Fruit fly (Drosophila melanogaster) whole organism, embryonic: ENCODE measurements around the gene CG10761.

Source experiments
- Asciz ChIP-seq: fragments of 200-800 bp; sonication (Bioruptor generic); optimal IDR thresholded peaks from 2 replicates; lab custom pipeline; 2017; ENCODE audit warnings: missing biosample characterization, mild to moderate bottlenecking, missing genetic modification characterization, missing genetic modification reagents
- Atf6 ChIP-seq: fragments of 200-800 bp; sonication (Bioruptor generic); IDR thresholded peaks from 2 replicates; pipeline ENCODE4 v1.3.6; 2022; ENCODE audit warnings: missing biosample characterization, missing genetic modification characterization
- Awh ChIP-seq: fragments of 200-800 bp; sonication (Bioruptor generic); IDR thresholded peaks from 2 replicates; pipeline ENCODE4, ENCODE4 v1.3.6; 2022; ENCODE audit warnings: missing biosample characterization, missing genetic modification characterization
- CG10366 ChIP-seq: fragments of 200-800 bp; sonication (Bioruptor generic); IDR thresholded peaks from 2 replicates; pipeline ENCODE4 v1.3.6; 2022; ENCODE audit warnings: missing biosample characterization, missing genetic modification characterization
- CG10979 ChIP-seq: fragments of 200-800 bp; sonication (Bioruptor generic); optimal IDR thresholded peaks from 2 replicates; lab custom pipeline; 2018; ENCODE audit warnings: missing biosample characterization, mild to moderate bottlenecking, missing genetic modification characterization, moderate library complexity
- CG11695 ChIP-seq: fragments of 200-800 bp; sonication (Bioruptor generic); IDR thresholded peaks from 3 replicates; pipeline ENCODE4 v1.3.6; 2022; ENCODE audit warnings: missing biosample characterization, missing genetic modification characterization
- CG12391 ChIP-seq: fragments of 200-800 bp; sonication (Bioruptor generic); optimal IDR thresholded peaks from 3 replicates; lab custom pipeline; 2018; ENCODE audit warnings: missing biosample characterization, mild to moderate bottlenecking, missing genetic modification characterization, moderate library complexity
- CG12659 ChIP-seq: fragments of 200-800 bp; sonication (Bioruptor generic); optimal IDR thresholded peaks from 3 replicates; lab custom pipeline; 2017; ENCODE audit warnings: mild to moderate bottlenecking, missing biosample characterization, missing genetic modification reagents, missing genetic modification characterization
- CG14710 ChIP-seq: fragments of 200-800 bp; sonication (Bioruptor generic); optimal IDR thresholded peaks from 3 replicates; lab custom pipeline; 2019; ENCODE audit warnings: missing biosample characterization, mild to moderate bottlenecking, missing genetic modification characterization, moderate library complexity
- CG15269 ChIP-seq: fragments of 200-800 bp; sonication (Bioruptor generic); optimal IDR thresholded peaks from 2 replicates; lab custom pipeline; 2018; ENCODE audit warnings: missing biosample characterization, mild to moderate bottlenecking, missing genetic modification characterization, moderate library complexity
- CG16779 ChIP-seq: fragments of 200-800 bp; sonication (Bioruptor generic); IDR thresholded peaks from 2 replicates; pipeline ENCODE4 v1.3.6; 2022; ENCODE audit warnings: missing biosample characterization, missing genetic modification characterization
- CG2116 ChIP-seq: fragments of 200-800 bp; sonication (Bioruptor generic); optimal IDR thresholded peaks from 3 replicates; lab custom pipeline; 2018; ENCODE audit warnings: missing biosample characterization, mild to moderate bottlenecking, missing genetic modification characterization
- CG2202 ChIP-seq: fragments of 200-800 bp; sonication (Bioruptor generic); optimal IDR thresholded peaks from 2 replicates; lab custom pipeline; 2018; ENCODE audit warnings: missing biosample characterization, mild to moderate bottlenecking, missing genetic modification characterization
- CG32532 ChIP-seq: fragments of 200-800 bp; sonication (Bioruptor generic); IDR thresholded peaks from 2 replicates; pipeline ENCODE4 v1.3.6; 2022; ENCODE audit warnings: missing biosample characterization, missing genetic modification characterization
- CG3847 ChIP-seq: fragments of 200-800 bp; sonication (Bioruptor generic); IDR thresholded peaks from 2 replicates; pipeline ENCODE4 v1.3.6; 2022; ENCODE audit warnings: missing biosample characterization, missing genetic modification characterization
- CG4820 ChIP-seq: fragments of 200-800 bp; sonication (Bioruptor generic); optimal IDR thresholded peaks from 3 replicates; lab custom pipeline; 2016; ENCODE audit warnings: missing biosample characterization, missing genetic modification characterization
- CG7556 ChIP-seq: fragments of 200-800 bp; sonication (Bioruptor generic); optimal IDR thresholded peaks from 2 replicates; lab custom pipeline; 2017; ENCODE audit warnings: missing biosample characterization, mild to moderate bottlenecking, missing genetic modification characterization
- CG7839 ChIP-seq: fragments of 200-800 bp; sonication (Bioruptor generic); optimal IDR thresholded peaks from 3 replicates; lab custom pipeline; 2018; ENCODE audit warnings: missing biosample characterization, mild to moderate bottlenecking, missing genetic modification characterization, moderate library complexity
- Deaf1 ChIP-seq: fragments of 200-800 bp; optimal IDR thresholded peaks from 3 replicates; lab custom pipeline; 2019; ENCODE audit warnings: missing biosample characterization, mild to moderate bottlenecking, missing genetic modification characterization, moderate library complexity
- Dip2 ChIP-seq: fragments of 200-800 bp; sonication (Bioruptor generic); IDR thresholded peaks from 2 replicates; pipeline ENCODE4 v1.3.6; 2022; ENCODE audit warnings: missing biosample characterization, missing genetic modification characterization
- Dip3 ChIP-seq: fragments of 200-800 bp; sonication (Bioruptor generic); optimal IDR thresholded peaks from 3 replicates; lab custom pipeline; 2016; ENCODE audit warnings: missing biosample characterization, missing genetic modification characterization
- Dref ChIP-seq: fragments of 200-800 bp; sonication (Bioruptor generic); IDR thresholded peaks from 2 replicates; pipeline ENCODE4 v1.3.6; 2022; ENCODE audit warnings: missing biosample characterization, missing genetic modification characterization
- GATAe ChIP-seq: fragments of 200-800 bp; sonication (Bioruptor generic); conservative IDR thresholded peaks from 2 replicates; pipeline ENCODE4 v1.3.6; 2022; ENCODE audit warnings: missing biosample characterization, missing genetic modification characterization
- Lim3 ChIP-seq: fragments of 200-800 bp; sonication (Bioruptor generic); IDR thresholded peaks from 2 replicates; pipeline ENCODE4 v1.3.6; 2022; ENCODE audit warnings: missing biosample characterization, missing genetic modification characterization
- MESR4 ChIP-seq: fragments of 200-800 bp; sonication (Bioruptor generic); optimal IDR thresholded peaks from 2 replicates; lab custom pipeline; 2018; ENCODE audit warnings: missing biosample characterization, mild to moderate bottlenecking, missing genetic modification characterization, moderate library complexity
- Meics ChIP-seq: fragments of 200-800 bp; sonication (Bioruptor generic); optimal IDR thresholded peaks from 2 replicates; lab custom pipeline; 2017; ENCODE audit warnings: missing biosample characterization, mild to moderate bottlenecking, missing genetic modification characterization
- Oaz ChIP-seq: fragments of 200-800 bp; sonication (Bioruptor generic); IDR thresholded peaks from 2 replicates; pipeline ENCODE4 v1.3.6; 2022; ENCODE audit warnings: missing biosample characterization, missing genetic modification characterization
- Opbp ChIP-seq: fragments of 200-800 bp; sonication (Bioruptor generic); IDR thresholded peaks from 3 replicates; pipeline ENCODE4 v1.3.6; 2022; ENCODE audit warnings: missing biosample characterization, missing genetic modification characterization; ENCODE audit not compliant: partially characterized antibody
- PHDP ChIP-seq: fragments of 200-800 bp; sonication (Bioruptor generic); optimal IDR thresholded peaks from 3 replicates; lab custom pipeline; 2018; ENCODE audit warnings: missing biosample characterization, mild to moderate bottlenecking, missing genetic modification characterization, moderate library complexity
- Pdp1 ChIP-seq, 2 experiments: fragments of 200-800 bp; sonication (Bioruptor generic); optimal IDR thresholded peaks; 3 replicates each; lab custom pipeline; 2016; ENCODE audit warnings: missing biosample characterization in 2 of 2, missing genetic modification characterization in 2 of 2, mild to moderate bottlenecking in 1 of 2, moderate library complexity in 1 of 2
- Sry-β ChIP-seq: fragments of 200-800 bp; sonication (Bioruptor generic); optimal IDR thresholded peaks from 2 replicates; lab custom pipeline; 2018; ENCODE audit warnings: missing biosample characterization, mild to moderate bottlenecking, missing genetic modification characterization, moderate library complexity
- al ChIP-seq: fragments of 200-800 bp; sonication (Bioruptor generic); IDR thresholded peaks from 2 replicates; pipeline ENCODE4 v1.3.6; 2022; ENCODE audit warnings: missing biosample characterization, missing genetic modification characterization
- amos ChIP-seq: fragments of 200-800 bp; sonication (Bioruptor generic); IDR thresholded peaks from 2 replicates; pipeline ENCODE4 v1.3.6; 2022; ENCODE audit warnings: missing biosample characterization, missing genetic modification characterization; ENCODE audit not compliant: partially characterized antibody
- ap ChIP-seq: fragments of 200-800 bp; sonication (Bioruptor generic); IDR thresholded peaks from 2 replicates; pipeline ENCODE4 v1.3.6; 2022; ENCODE audit warnings: missing biosample characterization, missing genetic modification characterization
- croc ChIP-seq: fragments of 200-800 bp; sonication (Bioruptor generic); conservative IDR thresholded peaks from 3 replicates; pipeline ENCODE4 v1.3.6; 2022; ENCODE audit warnings: missing biosample characterization, missing genetic modification characterization
- dmrt99B ChIP-seq: fragments of 200-800 bp; sonication (Bioruptor generic); optimal IDR thresholded peaks from 2 replicates; lab custom pipeline; 2018; ENCODE audit warnings: missing biosample characterization, mild to moderate bottlenecking, missing genetic modification characterization, moderate library complexity
- fd96Cb ChIP-seq: fragments of 200-800 bp; sonication (Bioruptor generic); optimal IDR thresholded peaks from 2 replicates; lab custom pipeline; 2018; ENCODE audit warnings: missing biosample characterization, mild to moderate bottlenecking, missing genetic modification characterization, moderate library complexity
- gcm2 ChIP-seq: fragments of 200-800 bp; sonication (Bioruptor generic); optimal IDR thresholded peaks from 2 replicates; lab custom pipeline; 2016; ENCODE audit warnings: missing biosample characterization, missing genetic modification characterization
- gem ChIP-seq: fragments of 200-800 bp; sonication (Bioruptor generic); optimal IDR thresholded peaks from 2 replicates; lab custom pipeline; 2019; ENCODE audit warnings: missing biosample characterization, mild to moderate bottlenecking, missing genetic modification characterization, moderate library complexity
- kay ChIP-seq: fragments of 200-800 bp; sonication (Bioruptor generic); optimal IDR thresholded peaks from 2 replicates; lab custom pipeline; 2016; ENCODE audit warnings: missing biosample characterization, missing genetic modification characterization
- lab ChIP-seq: fragments of 200-800 bp; sonication (Bioruptor generic); optimal IDR thresholded peaks from 3 replicates; lab custom pipeline; 2017; ENCODE audit warnings: missing biosample characterization, missing genetic modification characterization, mild to moderate bottlenecking, moderate library complexity, missing genetic modification reagents
- pan ChIP-seq, 4 experiments: fragments of >200 bp in 3 of 4; fragments of 200-800 bp in 1 of 4; sonication (Bioruptor generic) in 1 of 4; optimal IDR thresholded peaks in 3 of 4; IDR thresholded peaks in 1 of 4; 2 replicates each; pipeline versions ENCODE4 v1.3.6 to Lab custom; 2017 to 2022; ENCODE audit warnings: missing biosample characterization in 2 of 4, missing genetic modification characterization in 2 of 4, mixed read lengths in 1 of 4
- pnt ChIP-seq: fragments of 200-800 bp; sonication (Bioruptor generic); optimal IDR thresholded peaks from 3 replicates; lab custom pipeline; 2016; ENCODE audit warnings: missing biosample characterization, missing genetic modification characterization
- salm ChIP-seq: fragments of 200-800 bp; sonication (Bioruptor generic); optimal IDR thresholded peaks from 2 replicates; lab custom pipeline; 2018; ENCODE audit warnings: missing biosample characterization, mild to moderate bottlenecking, missing genetic modification characterization
- sd ChIP-seq: fragments of 200-800 bp; sonication (Bioruptor generic); optimal IDR thresholded peaks from 3 replicates; lab custom pipeline; 2018; ENCODE audit warnings: missing biosample characterization, mild to moderate bottlenecking, missing genetic modification characterization, moderate library complexity
- sim ChIP-seq: fragments of 200-800 bp; sonication (Bioruptor generic); IDR thresholded peaks from 2 replicates; pipeline ENCODE4 v1.3.6; 2022; ENCODE audit warnings: missing biosample characterization, missing genetic modification characterization
- sqz ChIP-seq: fragments of 200-800 bp; sonication (Bioruptor generic); optimal IDR thresholded peaks from 3 replicates; lab custom pipeline; 2018; ENCODE audit warnings: missing biosample characterization, mild to moderate bottlenecking, missing genetic modification characterization
- ttk ChIP-seq: fragments of 200-800 bp; sonication (Bioruptor generic); IDR thresholded peaks from 2 replicates; pipeline ENCODE4 v2.1.2; 2022; ENCODE audit warnings: missing biosample characterization, missing genetic modification characterization
- zf30C ChIP-seq: fragments of 200-800 bp; sonication (Bioruptor generic); optimal IDR thresholded peaks from 3 replicates; lab custom pipeline; 2018; ENCODE audit warnings: missing biosample characterization, mild to moderate bottlenecking, missing genetic modification characterization

CG10761 gene

DNA sequence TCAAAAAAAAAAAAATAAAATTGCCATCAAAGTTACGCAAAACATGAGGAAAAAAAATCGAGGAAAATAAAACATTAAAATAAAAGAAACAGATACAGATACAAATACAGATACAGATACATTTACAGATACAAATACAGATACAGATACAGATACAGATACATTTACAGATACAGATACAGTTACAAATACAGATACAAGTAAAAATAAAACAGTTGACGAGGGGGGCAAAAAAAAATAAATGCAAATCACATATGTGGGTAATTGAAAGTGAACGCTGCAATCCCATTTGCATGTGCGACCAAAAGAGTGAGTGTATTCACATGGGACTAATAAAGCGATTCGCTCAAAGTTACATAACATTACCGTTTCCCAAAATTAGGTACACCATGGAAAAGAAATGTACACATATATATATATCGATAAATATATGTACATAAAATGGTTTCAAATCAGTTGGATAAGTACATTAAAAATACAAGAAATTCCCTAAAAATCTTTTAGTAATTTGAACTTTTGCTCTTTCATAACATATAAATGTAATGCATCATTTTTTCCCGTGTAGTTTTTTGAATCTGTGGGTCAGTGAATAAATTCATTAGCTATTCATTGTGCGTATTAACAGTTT, 43.1 kb upstream of the CG10761 start (continued):
- TF ChIP-seq zf30C (GFP tag; lab: Kevin White, UChicago) (no peak), CG16779 (GFP tag; lab: Robert Waterston, UW) (no peak), gcm2 (GFP tag; lab: Kevin White, UChicago) (no peak), Sry-β (no peak), fd96Cb (tag; lab: Kevin White, UChicago) (peak; percentile 42), salm (tag; lab: Kevin White, UChicago) (peak; percentile 35), lab (GFP tag; lab: Kevin White, UChicago) (peak; percentile 32), dmrt99B (peak; percentile 85), amos (GFP tag; lab: Robert Waterston, UW) (no peak), CG10979 (peak; percentile 22), CG2202 (no peak), al (no peak), MESR4 (GFP tag; lab: Kevin White, UChicago) (no peak), sqz (peak; percentile 11), CG32532 (GFP tag; lab: Robert Waterston, UW) (no peak), CG11695 (GFP tag; lab: Robert Waterston, UW) (peak; percentile 59; the same call in 1 of the 3 replicates), CG10366 (peak; percentile 36), Meics (GFP tag; lab: Kevin White, UChicago) (no peak), Atf6 (GFP tag; lab: Robert Waterston, UW) (peak; percentile 37; the same call in 1 of the 2 replicates), Dref (GFP tag; lab: Robert Waterston, UW) (no peak), Asciz (GFP tag; lab: Kevin White, UChicago) (peak; percentile 36), CG7839 (tag; lab: Kevin White, UChicago) (peak; percentile 68), kay (GFP tag; lab: Kevin White, UChicago) (peak; percentile 14), CG7556 (GFP tag; lab: Kevin White, UChicago) (peak; percentile 32), ttk (GFP tag; lab: Robert Waterston, UW) (peak; percentile 36), CG3847 (GFP tag; lab: Robert Waterston, UW) (no peak), CG12659 (GFP tag; lab: Kevin White, UChicago) (peak; percentile 26), CG4820 (GFP tag; lab: Kevin White, UChicago) (peak; percentile 23), Awh (GFP tag; lab: Robert Waterston, UW) (peak; percentile 72; the same call in 1 of the 2 replicates), Dip3 (GFP tag; lab: Kevin White, UChicago) (no peak), ap (GFP tag; lab: Robert Waterston, UW) (0 out of 2 replicates have a peak, but pooled peaks have one; percentile 28), GATAe (GFP tag; lab: Robert Waterston, UW) (no peak), Oaz (0 out of 2 replicates have a peak, but pooled peaks have one; percentile 26), pan (optimal IDR thresholded peaks at IDR 0.05; lab: Kevin White, UChicago) (no peak), pan (GFP tag; optimal IDR thresholded peaks at IDR 0.05 in 1 of 2, IDR thresholded peaks at IDR 0.05 in 1 of 2) (peak in 1 of 2 experiments; percentile 62), Deaf1 (tag; lab: Kevin White, UChicago) (no peak), Lim3 (GFP tag; lab: Robert Waterston, UW) (no peak), gem (tag; lab: Kevin White, UChicago) (peak; percentile 73), pnt (GFP tag; lab: Kevin White, UChicago) (no peak), CG15269 (tag; lab: Kevin White, UChicago) (peak; percentile 67), CG2116 (GFP tag; lab: Kevin White, UChicago) (no peak), PHDP (tag; lab: Kevin White, UChicago) (peak; percentile 59), CG14710 (tag; lab: Kevin White, UChicago) (no peak), Pdp1 (GFP tag; optimal IDR thresholded peaks at IDR 0.05; lab: Kevin White, UChicago) (peak in 1 of 2 experiments; percentile 71), sim (no peak), Opbp (GFP tag; lab: Robert Waterston, UW) (no peak), sd (tag; lab: Kevin White, UChicago) (no peak), Dip2 (no peak), croc (GFP tag; lab: Robert Waterston, UW) (no peak), CG12391 (tag; lab: Kevin White, UChicago) (peak; percentile 56)
